Fruit fly (Drosophila melanogaster): ENCODE results near the gene CG17896.

The CG17896 gene

DNA sequence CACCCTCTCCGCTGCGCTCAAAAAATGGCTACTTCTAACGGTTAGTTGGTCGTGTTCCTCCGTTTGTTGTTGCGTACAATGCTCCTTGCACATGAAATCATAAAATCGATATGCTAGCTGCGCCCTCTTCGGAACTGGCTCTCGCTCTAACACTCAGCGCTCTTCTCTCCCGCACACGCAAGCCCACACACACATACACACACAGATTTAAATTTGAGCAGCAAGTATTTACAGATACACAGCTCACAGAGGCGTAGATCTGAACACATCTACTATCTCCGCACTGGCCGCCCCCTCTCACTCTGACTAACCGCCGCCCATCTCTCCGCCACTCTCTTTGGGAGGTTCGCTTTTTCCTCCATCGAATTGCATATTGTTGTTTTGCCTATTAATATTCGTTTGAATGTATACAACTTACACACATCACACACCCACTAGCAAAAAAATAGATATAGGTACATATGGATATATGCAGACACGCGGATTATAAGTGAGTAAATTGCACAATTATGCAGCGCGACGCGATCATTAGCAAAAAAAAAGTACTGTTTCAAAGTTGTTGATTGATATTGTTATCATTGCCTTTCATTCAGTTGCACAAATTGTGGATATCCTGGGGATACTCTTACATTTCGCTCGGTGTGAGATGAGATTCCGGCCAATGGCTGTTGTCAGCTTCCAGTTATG, 29.2 kb upstream of the CG17896 start (continued):
- TF ChIP-seq gsb (GFP tag; IDR thresholded peaks at IDR 0.05) (peak; percentile 73), kay (GFP tag; optimal IDR thresholded peaks at IDR 0.05) (peak; percentile 66), Atf3 (GFP tag; optimal IDR thresholded peaks at IDR 0.05) (peak; percentile 63), CG4328 (GFP tag; optimal IDR thresholded peaks at IDR 0.05) (peak; percentile 81), Pdp1 (GFP tag; optimal IDR thresholded peaks at IDR 0.05) (peak; percentile 83 to 87), jing (GFP tag; optimal IDR thresholded peaks at IDR 0.05) (no peak), ci (GFP tag; IDR thresholded peaks at IDR 0.05) (peak; percentile 95), CG2712 (tag; optimal IDR thresholded peaks at IDR 0.05) (peak; percentile 74), zf30C (GFP tag; optimal IDR thresholded peaks at IDR 0.05) (no peak), fru (optimal IDR thresholded peaks at IDR 0.05) (no peak), CG12155 (GFP tag; optimal IDR thresholded peaks at IDR 0.05) (peak; percentile 85), pan (optimal IDR thresholded peaks at IDR 0.05) (no peak), pan (GFP tag; optimal IDR thresholded peaks at IDR 0.05 in 1 of 2, IDR thresholded peaks at IDR 0.05 in 1 of 2) (peak in 1 of 2 experiments; percentile 89), CG14050 (GFP tag; IDR thresholded peaks at IDR 0.05) (peak; percentile 77), CG4617 (GFP tag; optimal IDR thresholded peaks at IDR 0.05; ENCODE audit: borderline replicate concordance) (peak; percentile 38), wek (GFP tag; optimal IDR thresholded peaks at IDR 0.05) (peak; percentile 67), Doc2 (GFP tag; IDR thresholded peaks at IDR 0.05) (peak; percentile 65; the same call in 1 of the 2 replicates), salm (tag; optimal IDR thresholded peaks at IDR 0.05) (no peak), Hr39 (optimal IDR thresholded peaks at IDR 0.05) (no peak), CG4404 (GFP tag; IDR thresholded peaks at IDR 0.05) (peak; percentile 55; the same call in 1 of the 2 replicates), scrt (GFP tag; optimal IDR thresholded peaks at IDR 0.05) (peak; percentile 63), pfk (GFP tag; optimal IDR thresholded peaks at IDR 0.05) (peak; percentile 61), p53 (GFP tag; optimal IDR thresholded peaks at IDR 0.05) (peak; percentile 81), Lim3 (GFP tag; IDR thresholded peaks at IDR 0.05) (no peak), Camta (GFP tag; optimal IDR thresholded peaks at IDR 0.05) (peak; percentile 64), CG11456 (GFP tag; IDR thresholded peaks at IDR 0.05) (peak; percentile 97), Gsc (GFP tag; IDR thresholded peaks at IDR 0.05) (no peak), Kr (GFP tag; optimal IDR thresholded peaks at IDR 0.05) (peak; percentile 10), CG17912 (GFP tag; optimal IDR thresholded peaks at IDR 0.05) (peak; percentile 74), tna (GFP tag; IDR thresholded peaks at IDR 0.05; ENCODE audit: partially characterized antibody) (0 out of 2 replicates have a peak, but pooled peaks have one; percentile 43), cato (GFP tag; optimal IDR thresholded peaks at IDR 0.05; ENCODE audit: borderline replicate concordance) (peak; percentile 48), Side (GFP tag; optimal IDR thresholded peaks at IDR 0.05) (peak; percentile 92), her (GFP tag; optimal IDR thresholded peaks at IDR 0.05) (peak; percentile 93), row (GFP tag; IDR thresholded peaks at IDR 0.05) (peak; percentile 95), CG15514 (GFP tag; optimal IDR thresholded peaks at IDR 0.05) (peak; percentile 84), Ptx1 (GFP tag; IDR thresholded peaks at IDR 0.05) (peak; percentile 83), trem (tag; optimal IDR thresholded peaks at IDR 0.05) (no peak), CG2875 (GFP tag; optimal IDR thresholded peaks at IDR 0.05) (peak; percentile 42), Oli (tag; optimal IDR thresholded peaks at IDR 0.05) (peak; percentile 52), h (optimal IDR thresholded peaks at IDR 0.05) (no peak), MESR4 (GFP tag; optimal IDR thresholded peaks at IDR 0.05) (peak; percentile 27), Adf1 (GFP tag; IDR thresholded peaks at IDR 0.05) (peak; percentile 44; the same call in 1 of the 2 replicates), sima (GFP tag; optimal IDR thresholded peaks at IDR 0.05) (peak; percentile 54), ind (GFP tag; optimal IDR thresholded peaks at IDR 0.05) (peak; percentile 88), CG3847 (GFP tag; IDR thresholded peaks at IDR 0.05) (peak; percentile 87), Ssrp (tag; optimal IDR thresholded peaks at IDR 0.05) (peak; percentile 26), H2.0 (GFP tag; IDR thresholded peaks at IDR 0.05) (peak; percentile 86), peb (GFP tag; IDR thresholded peaks at IDR 0.05) (peak; percentile 72), CG9876 (GFP tag; optimal IDR thresholded peaks at IDR 0.05) (peak; percentile 82), CG32532 (GFP tag; IDR thresholded peaks at IDR 0.05) (peak; percentile 95), Dbx (GFP tag; IDR thresholded peaks at IDR 0.05) (peak; percentile 92)

All from whole organism, embryonic.